Fruit fly (Drosophila melanogaster): Measurements from ENCODE around the gene CG32473.

CG32473 gene

DNA sequence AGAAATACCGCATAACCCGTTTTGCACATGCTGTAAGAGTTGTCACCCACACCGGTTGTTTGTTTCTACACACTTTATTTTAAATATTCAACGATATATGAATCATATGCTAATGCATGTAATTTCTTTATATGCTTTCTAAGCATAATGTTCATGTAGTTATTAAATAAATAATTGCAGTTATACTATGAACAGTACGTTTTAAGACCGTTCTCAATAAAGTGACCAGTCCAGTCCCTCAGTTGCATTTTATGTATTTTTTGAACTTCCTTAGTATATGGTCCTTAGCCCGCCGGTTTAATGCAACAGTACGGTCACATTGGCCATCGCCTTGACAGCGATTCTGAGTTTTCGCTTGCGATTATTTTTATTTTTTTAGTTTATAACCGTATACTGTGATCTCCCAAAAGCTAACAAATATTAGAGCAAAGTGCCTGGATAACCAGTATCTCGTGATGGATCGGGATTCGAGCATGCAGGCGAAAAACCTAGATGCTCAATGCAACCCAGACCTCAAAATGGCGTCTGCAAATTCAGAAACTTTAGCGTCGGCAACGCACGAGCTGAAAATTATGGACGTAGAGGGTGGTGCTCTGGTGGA lies 38.3 kb upstream of the CG32473 start, which contains the start of gene Ravus (continued):
- peak; percentile 23 for TF ChIP-seq NC2β (GFP tag; optimal IDR thresholded peaks at IDR 0.05)
- no peak for TF ChIP-seq Gsc (GFP tag; IDR thresholded peaks at IDR 0.05)
- no peak for TF ChIP-seq CG3281 (GFP tag; optimal IDR thresholded peaks at IDR 0.05)
- no peak for TF ChIP-seq yki (optimal IDR thresholded peaks at IDR 0.05)
- no peak for TF ChIP-seq Atf6 (GFP tag; IDR thresholded peaks at IDR 0.05)
- no peak for TF ChIP-seq CG13287 (GFP tag; IDR thresholded peaks at IDR 0.05; ENCODE audit: partially characterized antibody)
- TF ChIP-seq tx (GFP tag; optimal IDR thresholded peaks at IDR 0.05): peak; percentile 38
- TF ChIP-seq HmgZ (tag; optimal IDR thresholded peaks at IDR 0.05): peak; percentile 68
- TF ChIP-seq CG15011 (GFP tag; optimal IDR thresholded peaks at IDR 0.05): no peak
- TF ChIP-seq chm (GFP tag; IDR thresholded peaks at IDR 0.05): no peak
- peak; percentile 8 for TF ChIP-seq CG12942 (GFP tag; optimal IDR thresholded peaks at IDR 0.05)
- no peak for TF ChIP-seq B-H1 (GFP tag; IDR thresholded peaks at IDR 0.05)
- TF ChIP-seq Pdp1 (GFP tag; optimal IDR thresholded peaks at IDR 0.05): peak in 1 of 2 experiments; percentile 60
- TF ChIP-seq sc (optimal IDR thresholded peaks at IDR 0.05): no peak
- peak; percentile 18 for TF ChIP-seq sc (GFP tag; optimal IDR thresholded peaks at IDR 0.05)
- TF ChIP-seq CG4707 (GFP tag; optimal IDR thresholded peaks at IDR 0.05): no peak
- no peak for TF ChIP-seq CG8944 (GFP tag; optimal IDR thresholded peaks at IDR 0.05)
- TF ChIP-seq CG33557 (GFP tag; optimal IDR thresholded peaks at IDR 0.05): no peak
- TF ChIP-seq Sry-β (GFP tag; optimal IDR thresholded peaks at IDR 0.05): no peak
- no peak for TF ChIP-seq CG13296 (GFP tag; optimal IDR thresholded peaks at IDR 0.05)
- TF ChIP-seq Dad (GFP tag; optimal IDR thresholded peaks at IDR 0.05): no peak
- TF ChIP-seq Tbp (GFP tag; optimal IDR thresholded peaks at IDR 0.05): no peak
- TF ChIP-seq CG9797 (GFP tag; optimal IDR thresholded peaks at IDR 0.05): peak; percentile 92
- TF ChIP-seq crol (GFP tag; IDR thresholded peaks at IDR 0.05): no peak
- no peak for TF ChIP-seq CG6175 (GFP tag; IDR thresholded peaks at IDR 0.05)
- TF ChIP-seq CG17912 (GFP tag; optimal IDR thresholded peaks at IDR 0.05): no peak
- no peak for TF ChIP-seq CG30431 (GFP tag; optimal IDR thresholded peaks at IDR 0.05)
- peak; percentile 95 for TF ChIP-seq Sin3A (optimal IDR thresholded peaks at IDR 0.05)
- no peak for TF ChIP-seq zfh1 (GFP tag; IDR thresholded peaks at IDR 0.05)
- TF ChIP-seq BtbVII (GFP tag; optimal IDR thresholded peaks at IDR 0.05): no peak
- TF ChIP-seq CG14014 (GFP tag; IDR thresholded peaks at IDR 0.05): no peak
- no peak for TF ChIP-seq CG7745 (tag; optimal IDR thresholded peaks at IDR 0.05)
- no peak; the same call in 1 of the 2 replicates for TF ChIP-seq HLH3B (GFP tag; IDR thresholded peaks at IDR 0.05)
- no peak for TF ChIP-seq CG10366 (GFP tag; IDR thresholded peaks at IDR 0.05)
- TF ChIP-seq ranshi (GFP tag; IDR thresholded peaks at IDR 0.05): peak; percentile 26; the same call in 1 of the 2 replicates
- peak; percentile 64 for TF ChIP-seq Hsf (GFP tag; optimal IDR thresholded peaks at IDR 0.05)
- no peak for TF ChIP-seq CG6272 (GFP tag; IDR thresholded peaks at IDR 0.05)
- no peak for TF ChIP-seq h (optimal IDR thresholded peaks at IDR 0.05)
- TF ChIP-seq pb (GFP tag; optimal IDR thresholded peaks at IDR 0.05): no peak
- TF ChIP-seq Dip2 (GFP tag; IDR thresholded peaks at IDR 0.05): no peak
- TF ChIP-seq CG43689 (GFP tag; IDR thresholded peaks at IDR 0.05): no peak
- peak; percentile 90 for TF ChIP-seq phol (tag; optimal IDR thresholded peaks at IDR 0.05)
- TF ChIP-seq CG10654 (GFP tag; optimal IDR thresholded peaks at IDR 0.05): peak; percentile 23
- TF ChIP-seq Dek (tag; optimal IDR thresholded peaks at IDR 0.05): no peak
- TF ChIP-seq CG10462 (GFP tag; optimal IDR thresholded peaks at IDR 0.05): no peak
- TF ChIP-seq CG1647 (GFP tag; optimal IDR thresholded peaks at IDR 0.05): peak; percentile 34
- TF ChIP-seq CG15696 (tag; optimal IDR thresholded peaks at IDR 0.05): peak; percentile 32
- no peak for TF ChIP-seq her (GFP tag; optimal IDR thresholded peaks at IDR 0.05)
- TF ChIP-seq CG9437 (GFP tag; optimal IDR thresholded peaks at IDR 0.05): peak; percentile 34
- peak; percentile 64 for TF ChIP-seq CG8924 (tag; optimal IDR thresholded peaks at IDR 0.05)
- no peak for TF ChIP-seq fd102C (GFP tag; optimal IDR thresholded peaks at IDR 0.05)
- no peak for TF ChIP-seq dmrt99B (tag; optimal IDR thresholded peaks at IDR 0.05)
- no peak for TF ChIP-seq Mrtf (GFP tag; IDR thresholded peaks at IDR 0.05)
